Fruit fly (Drosophila melanogaster): ENCODE data around the gene CG15760.

Gene CG15760

dm6 chrX:13634254-13634999 lies 35.1 kb upstream of the CG15760 start (continued):
- no peak for TF ChIP-seq nerfin-2 (GFP tag; IDR thresholded peaks at IDR 0.05; ENCODE audit: partially characterized antibody)
- peak; percentile 52 for TF ChIP-seq CG12104 (GFP tag; optimal IDR thresholded peaks at IDR 0.05)
- no peak for TF ChIP-seq CG11723 (GFP tag; optimal IDR thresholded peaks at IDR 0.05)
- TF ChIP-seq Sox100B (GFP tag; optimal IDR thresholded peaks at IDR 0.05) = peak; percentile 44
- TF ChIP-seq lmd (GFP tag; IDR thresholded peaks at IDR 0.05) = peak; percentile 30; the same call in 1 of the 2 replicates
- TF ChIP-seq so (GFP tag; IDR thresholded peaks at IDR 0.05) = peak; percentile 64; the same call in 1 of the 3 replicates
- TF ChIP-seq ATbp (GFP tag; optimal IDR thresholded peaks at IDR 0.05) = peak; percentile 70
- TF ChIP-seq CG5953 (GFP tag; IDR thresholded peaks at IDR 0.05) = no peak
- no peak for TF ChIP-seq CG10979 (tag; optimal IDR thresholded peaks at IDR 0.05)
- no peak for TF ChIP-seq H2.0 (GFP tag; IDR thresholded peaks at IDR 0.05)
- TF ChIP-seq CG8388 (GFP tag; optimal IDR thresholded peaks at IDR 0.05) = no peak
- no peak for TF ChIP-seq tin (GFP tag; optimal IDR thresholded peaks at IDR 0.05)
- peak; percentile 42 for TF ChIP-seq scrt (GFP tag; optimal IDR thresholded peaks at IDR 0.05)
- TF ChIP-seq Pdp1 (GFP tag; optimal IDR thresholded peaks at IDR 0.05) = peak; percentile 43 to 55
- TF ChIP-seq CG11560 (tag; IDR thresholded peaks at IDR 0.05) = no peak
- TF ChIP-seq chinmo (GFP tag; IDR thresholded peaks at IDR 0.05; ENCODE audit: partially characterized antibody) = no peak
- TF ChIP-seq al (GFP tag; IDR thresholded peaks at IDR 0.05) = peak; percentile 40
- TF ChIP-seq seq (GFP tag; IDR thresholded peaks at IDR 0.05) = no peak; the same call in 1 of the 2 replicates
- TF ChIP-seq bcd (GFP tag; optimal IDR thresholded peaks at IDR 0.05) = peak; percentile 33
- peak; percentile 20 for TF ChIP-seq fu2 (GFP tag; optimal IDR thresholded peaks at IDR 0.05)
- TF ChIP-seq eve (GFP tag; optimal IDR thresholded peaks at IDR 0.05) = no peak
- peak; percentile 3 for TF ChIP-seq Oli (tag; optimal IDR thresholded peaks at IDR 0.05)
- no peak for TF ChIP-seq dati (GFP tag; IDR thresholded peaks at IDR 0.05)
- peak; percentile 39; the same call in 1 of the 2 replicates for TF ChIP-seq onecut (GFP tag; IDR thresholded peaks at IDR 0.05)
- TF ChIP-seq da (GFP tag; optimal IDR thresholded peaks at IDR 0.05) = peak; percentile 35
- peak; percentile 41 for TF ChIP-seq CG9817 (tag; optimal IDR thresholded peaks at IDR 0.05)
- TF ChIP-seq CG13123 (GFP tag; optimal IDR thresholded peaks at IDR 0.05) = no peak
- no peak for TF ChIP-seq Neu2 (GFP tag; optimal IDR thresholded peaks at IDR 0.05; ENCODE audit: borderline replicate concordance)
- TF ChIP-seq sim (GFP tag; IDR thresholded peaks at IDR 0.05) = no peak
- TF ChIP-seq mld (GFP tag; IDR thresholded peaks at IDR 0.05; ENCODE audit: partially characterized antibody) = no peak
- TF ChIP-seq CG11093 (GFP tag; IDR thresholded peaks at IDR 0.05) = no peak
- peak; percentile 74 for TF ChIP-seq gro (GFP tag; optimal IDR thresholded peaks at IDR 0.05)
- peak; percentile 90 for TF ChIP-seq mirr (GFP tag; optimal IDR thresholded peaks at IDR 0.05)
- TF ChIP-seq YL-1 (GFP tag; optimal IDR thresholded peaks at IDR 0.05) = peak; percentile 39
- peak; percentile 61; the same call in 1 of the 2 replicates for TF ChIP-seq Awh (GFP tag; IDR thresholded peaks at IDR 0.05)
- peak; percentile 29 for TF ChIP-seq CG16815 (GFP tag; optimal IDR thresholded peaks at IDR 0.05)
- TF ChIP-seq prd (optimal IDR thresholded peaks at IDR 0.05) = no peak
- peak; percentile 54 for TF ChIP-seq prd (GFP tag; IDR thresholded peaks at IDR 0.05)
- no peak for TF ChIP-seq CG10462 (GFP tag; optimal IDR thresholded peaks at IDR 0.05)
- peak; percentile 36 for TF ChIP-seq cg (GFP tag; optimal IDR thresholded peaks at IDR 0.05)
- peak; percentile 69 for TF ChIP-seq lilli (GFP tag; optimal IDR thresholded peaks at IDR 0.05)
- TF ChIP-seq sug (tag; optimal IDR thresholded peaks at IDR 0.05) = peak; percentile 63
- TF ChIP-seq Hmx (GFP tag; optimal IDR thresholded peaks at IDR 0.05) = no peak
- TF ChIP-seq Rfx (GFP tag; IDR thresholded peaks at IDR 0.05) = peak; percentile 59; the same call in 1 of the 2 replicates
- no peak for TF ChIP-seq Dref (GFP tag; IDR thresholded peaks at IDR 0.05)
- peak; percentile 36 for TF ChIP-seq Asciz (GFP tag; optimal IDR thresholded peaks at IDR 0.05)
- peak; percentile 6 for TF ChIP-seq CG8924 (tag; optimal IDR thresholded peaks at IDR 0.05)
- TF ChIP-seq CG7987 (GFP tag; optimal IDR thresholded peaks at IDR 0.05) = peak; percentile 63
- no peak for TF ChIP-seq Lhr (GFP tag; optimal IDR thresholded peaks at IDR 0.05)
- no peak for TF ChIP-seq CG12236 (GFP tag; optimal IDR thresholded peaks at IDR 0.05)
